Worm (Caenorhabditis elegans) whole organism, young adult: ENCODE data around the gene F44F4.3.
A peak's percentile ranks its signal among the peaks of the same experiment; 100 is the strongest.

Source experiments
- B0336.3 ChIP-seq: fragments of 200-800 bp; sonication (Bioruptor generic); IDR thresholded peaks from 2 replicates; pipeline ENCODE4 v1.3.6; 2022; ENCODE audit warnings: missing genetic modification characterization, missing compliant biosample characterization
- C06A6.2 ChIP-seq: fragments of 200-800 bp; sonication (Bioruptor generic); conservative IDR thresholded peaks from 2 replicates; pipeline ENCODE4 v1.3.6; 2022; ENCODE audit warnings: missing genetic modification characterization, missing compliant biosample characterization
- F23B12.7 ChIP-seq: sonication (generic microtip); optimal IDR thresholded peaks from 2 replicates; lab custom pipeline; 2017; ENCODE audit warnings: missing genetic modification characterization, mild to moderate bottlenecking, missing compliant biosample characterization, antibody characterized with exemption, moderate library complexity; ENCODE audit not compliant: insufficient read depth
- F33H1.4 ChIP-seq: fragments of 200-800 bp; sonication (Bioruptor generic); IDR thresholded peaks from 2 replicates; pipeline ENCODE4 v1.3.6; 2022; ENCODE audit warnings: missing genetic modification reagents, missing genetic modification characterization, missing compliant biosample characterization
- K11D2.4 ChIP-seq: fragments of 200-800 bp; sonication (Bioruptor generic); IDR thresholded peaks from 2 replicates; pipeline ENCODE4 v1.3.6; 2022; ENCODE audit warnings: missing genetic modification reagents, missing genetic modification characterization, missing compliant biosample characterization
- Y53F4B.3 ChIP-seq: fragments of 200-800 bp; sonication (Bioruptor generic); IDR thresholded peaks from 2 replicates; pipeline ENCODE4 v1.3.6; 2022; ENCODE audit warnings: missing genetic modification reagents, missing genetic modification characterization, missing compliant biosample characterization
- Y53G8AR.9 ChIP-seq: fragments of 200-800 bp; sonication (Bioruptor generic); conservative IDR thresholded peaks from 2 replicates; pipeline ENCODE4 v1.3.6; 2022; ENCODE audit warnings: missing genetic modification reagents, missing genetic modification characterization, missing compliant biosample characterization
- Y95B8A.8 ChIP-seq: fragments of 200-800 bp; sonication (Bioruptor generic); IDR thresholded peaks from 2 replicates; pipeline ENCODE4 v1.3.6; 2022; ENCODE audit warnings: missing genetic modification reagents, missing genetic modification characterization, missing compliant biosample characterization
- aptf-2 ChIP-seq: fragments of 200-800 bp; sonication (Bioruptor generic); conservative IDR thresholded peaks from 2 replicates; pipeline ENCODE4 v1.3.6; 2022; ENCODE audit warnings: missing genetic modification reagents, missing genetic modification characterization, missing compliant biosample characterization
- attf-3 ChIP-seq: fragments of 200-800 bp; sonication (Bioruptor generic); conservative IDR thresholded peaks from 2 replicates; pipeline ENCODE4 v1.3.6; 2022; ENCODE audit warnings: missing genetic modification reagents, missing genetic modification characterization, missing compliant biosample characterization
- attf-5 ChIP-seq: fragments of 200-800 bp; sonication (Bioruptor generic); optimal IDR thresholded peaks from 2 replicates; lab custom pipeline; 2018; ENCODE audit warnings: mild to moderate bottlenecking, missing genetic modification characterization, missing compliant biosample characterization
- attf-6 ChIP-seq: fragments of 200-800 bp; sonication (Bioruptor generic); IDR thresholded peaks from 2 replicates; pipeline ENCODE4 v1.3.6; 2022; ENCODE audit warnings: missing genetic modification reagents, missing genetic modification characterization, missing compliant biosample characterization
- cebp-1 ChIP-seq, 2 experiments: fragments of 200-800 bp in 1 of 2; sonication (Bioruptor generic) in 1 of 2; sonication (generic microtip) in 1 of 2; IDR thresholded peaks in 1 of 2; optimal IDR thresholded peaks in 1 of 2; 2 replicates each; pipeline versions ENCODE4 v1.3.6 to Lab custom; 2017 to 2022; ENCODE audit warnings: missing compliant biosample characterization in 2 of 2, missing genetic modification characterization in 2 of 2, mild to moderate bottlenecking in 1 of 2, missing genetic modification reagents in 1 of 2, moderate library complexity in 1 of 2
- ceh-100 ChIP-seq: fragments of 200-800 bp; sonication (Bioruptor generic); IDR thresholded peaks from 2 replicates; pipeline ENCODE4 v1.3.6; 2022; ENCODE audit warnings: missing genetic modification reagents, missing genetic modification characterization, missing compliant biosample characterization
- ceh-27 ChIP-seq: fragments of 200-800 bp; sonication (Bioruptor generic); optimal IDR thresholded peaks from 2 replicates; lab custom pipeline; 2018; ENCODE audit warnings: mild to moderate bottlenecking, missing genetic modification characterization, moderate library complexity, missing compliant biosample characterization
- ceh-91 ChIP-seq: fragments of 200-800 bp; sonication (Bioruptor generic); IDR thresholded peaks from 2 replicates; pipeline ENCODE4 v1.3.6; 2022; ENCODE audit warnings: missing genetic modification reagents, missing genetic modification characterization, missing compliant biosample characterization
- die-1 ChIP-seq: sonication (generic microtip); optimal IDR thresholded peaks from 2 replicates; lab custom pipeline; 2016; ENCODE audit warnings: missing genotype, mild to moderate bottlenecking, missing genetic modification characterization, missing compliant biosample characterization
- dox-1 ChIP-seq: fragments of 200-800 bp; sonication (Bioruptor generic); IDR thresholded peaks from 2 replicates; pipeline ENCODE4 v1.3.6; 2022; ENCODE audit warnings: missing genetic modification reagents, missing genetic modification characterization, missing compliant biosample characterization
- dpff-1 ChIP-seq: sonication (generic microtip); optimal IDR thresholded peaks from 2 replicates; lab custom pipeline; 2017; ENCODE audit warnings: mild to moderate bottlenecking, missing genetic modification characterization, missing compliant biosample characterization
- dpl-1 ChIP-seq: fragments of 150-350 bp; optimal IDR thresholded peaks from 2 replicates; lab custom pipeline; 2014; ENCODE audit warnings: missing biosample characterization, missing genetic modification reagents, missing genetic modification characterization
- egrh-3 ChIP-seq: fragments of 200-800 bp; sonication (Bioruptor generic); IDR thresholded peaks from 2 replicates; pipeline ENCODE4 v1.3.6; 2022; ENCODE audit warnings: missing genetic modification reagents, missing genetic modification characterization, missing compliant biosample characterization
- him-1 ChIP-seq: sonication (generic microtip); optimal IDR thresholded peaks from 2 replicates; lab custom pipeline; 2016; ENCODE audit warnings: missing genotype, missing genetic modification reagents, missing genetic modification characterization, missing compliant biosample characterization
- hmg-1.2 ChIP-seq: fragments of 200-800 bp; sonication (Bioruptor generic); IDR thresholded peaks from 2 replicates; pipeline ENCODE4 v1.3.6; 2022; ENCODE audit warnings: missing genetic modification reagents, missing genetic modification characterization, missing compliant biosample characterization
- hrde-1 ChIP-seq: sonication (generic microtip); optimal IDR thresholded peaks from 2 replicates; lab custom pipeline; 2016; ENCODE audit warnings: missing genetic modification characterization, mild to moderate bottlenecking, missing compliant biosample characterization, moderate library complexity, missing genotype, missing genetic modification reagents, borderline replicate concordance
- lag-1 ChIP-seq: fragments of 200-800 bp; sonication (Bioruptor generic); IDR thresholded peaks from 2 replicates; pipeline ENCODE4 v1.3.6; 2022; ENCODE audit warnings: missing genetic modification reagents, missing genetic modification characterization, missing compliant biosample characterization
- lin-26 ChIP-seq: fragments of 200-800 bp; sonication (Bioruptor generic); IDR thresholded peaks from 2 replicates; pipeline ENCODE4 v1.3.6; 2022; ENCODE audit warnings: missing genetic modification reagents, missing genetic modification characterization, missing compliant biosample characterization
- lin-40 ChIP-seq: sonication (generic microtip); optimal IDR thresholded peaks from 2 replicates; lab custom pipeline; 2016; ENCODE audit warnings: missing genetic modification characterization, mild to moderate bottlenecking, missing compliant biosample characterization, missing genotype, missing genetic modification reagents
- lin-54 ChIP-seq: fragments of 200-800 bp; sonication (Bioruptor generic); optimal IDR thresholded peaks from 2 replicates; lab custom pipeline; 2018; ENCODE audit warnings: mild to moderate bottlenecking, missing genetic modification characterization, missing compliant biosample characterization
- madf-8 ChIP-seq: fragments of 200-800 bp; sonication (Bioruptor generic); conservative IDR thresholded peaks from 2 replicates; pipeline ENCODE4 v1.3.6; 2022; ENCODE audit warnings: missing genetic modification reagents, missing genetic modification characterization, missing compliant biosample characterization
- nfya-2 ChIP-seq: fragments of 200-800 bp; sonication (Bioruptor generic); IDR thresholded peaks from 2 replicates; pipeline ENCODE4 v1.3.6; 2022; ENCODE audit warnings: missing genetic modification reagents, missing genetic modification characterization, missing compliant biosample characterization
- nhr-179 ChIP-seq: sonication (generic microtip); optimal IDR thresholded peaks from 2 replicates; lab custom pipeline; 2016; ENCODE audit warnings: mild to moderate bottlenecking, missing genetic modification characterization, missing compliant biosample characterization
- nhr-27 ChIP-seq: fragments of 200-800 bp; sonication (Bioruptor generic); optimal IDR thresholded peaks from 2 replicates; lab custom pipeline; 2018; ENCODE audit warnings: mild to moderate bottlenecking, missing genetic modification characterization, moderate library complexity, missing compliant biosample characterization
- nhr-80 ChIP-seq: sonication (generic microtip); optimal IDR thresholded peaks from 2 replicates; lab custom pipeline; 2016; ENCODE audit warnings: missing genetic modification characterization, missing compliant biosample characterization
- pha-4 ChIP-seq: fragments of 150-350 bp; sonication (generic microtip); optimal IDR thresholded peaks from 2 replicates; lab custom pipeline; 2014; ENCODE audit warnings: missing biosample characterization, missing genetic modification reagents, missing genetic modification characterization
- rec-8 ChIP-seq, 2 experiments: sonication (generic microtip); optimal IDR thresholded peaks; 2 replicates each; lab custom pipeline; 2016; ENCODE audit warnings: mild to moderate bottlenecking in 2 of 2, missing genetic modification characterization in 2 of 2, missing genetic modification reagents in 2 of 2, missing genotype in 2 of 2, missing biosample characterization in 1 of 2, missing compliant biosample characterization in 1 of 2, moderate library complexity in 1 of 2
- sdz-38 ChIP-seq: sonication (generic microtip); optimal IDR thresholded peaks from 2 replicates; lab custom pipeline; 2016; ENCODE audit warnings: missing genotype, missing genetic modification characterization, missing compliant biosample characterization
- snpc-3.4 ChIP-seq: sonication (generic microtip); optimal IDR thresholded peaks from 2 replicates; lab custom pipeline; 2017; ENCODE audit warnings: missing genetic modification characterization, mild to moderate bottlenecking, missing compliant biosample characterization, antibody characterized with exemption, moderate library complexity, missing genotype, missing genetic modification reagents
- somi-1 ChIP-seq: fragments of 200-800 bp; sonication (Bioruptor generic); optimal IDR thresholded peaks from 2 replicates; lab custom pipeline; 2018; ENCODE audit warnings: mild to moderate bottlenecking, missing genetic modification characterization, missing compliant biosample characterization
- sptf-2 ChIP-seq: fragments of 200-800 bp; sonication (Bioruptor generic); optimal IDR thresholded peaks from 2 replicates; lab custom pipeline; 2018; ENCODE audit warnings: mild to moderate bottlenecking, missing genetic modification characterization, missing compliant biosample characterization
- xnd-1 ChIP-seq: sonication (generic microtip); optimal IDR thresholded peaks from 2 replicates; lab custom pipeline; 2016; ENCODE audit warnings: missing genotype, missing genetic modification reagents, missing genetic modification characterization, missing compliant biosample characterization
- zim-3 ChIP-seq: sonication (generic microtip); optimal IDR thresholded peaks from 2 replicates; lab custom pipeline; 2017; ENCODE audit warnings: mild to moderate bottlenecking, missing genetic modification characterization, moderate library complexity, missing compliant biosample characterization
- ztf-3 ChIP-seq: fragments of 200-800 bp; sonication (Bioruptor generic); optimal IDR thresholded peaks from 2 replicates; lab custom pipeline; 2018; ENCODE audit warnings: mild to moderate bottlenecking, missing genetic modification characterization, missing compliant biosample characterization
- ztf-6 ChIP-seq: fragments of 200-800 bp; sonication (Bioruptor generic); IDR thresholded peaks from 2 replicates; pipeline ENCODE4 v1.3.6; 2022; ENCODE audit warnings: missing genetic modification reagents, missing genetic modification characterization, missing compliant biosample characterization

F44F4.3 gene

DNA sequence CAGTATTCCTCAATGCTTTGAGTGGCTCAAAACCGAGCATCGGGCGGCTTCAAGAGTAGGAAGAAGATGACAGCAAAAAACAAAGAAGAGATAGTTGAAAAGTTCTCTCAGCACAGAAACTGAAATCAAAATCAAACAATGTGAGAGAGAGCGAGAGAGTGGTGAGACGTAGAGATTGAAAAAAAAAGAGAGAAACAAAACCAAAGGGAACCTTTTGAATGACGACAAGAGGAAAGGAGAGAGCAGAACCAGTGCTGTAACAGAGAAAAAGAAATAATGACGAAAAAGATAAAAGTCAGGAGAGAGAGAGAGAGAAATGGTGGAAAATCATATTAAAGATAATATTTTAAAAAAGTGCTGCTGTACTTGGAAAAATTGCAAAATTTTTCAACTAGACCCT lies 18.5 kb downstream of the F44F4.3 start:
- TF ChIP-seq ceh-100 (GFP tag; lab: Robert Waterston, UW): no peak
- TF ChIP-seq cebp-1 (GFP tag; IDR thresholded peaks at IDR 0.05; lab: Robert Waterston, UW): no peak
- TF ChIP-seq cebp-1 (tag; optimal IDR thresholded peaks at IDR 0.05; lab: Kevin White, UChicago): peak; percentile 56
- TF ChIP-seq B0336.3 (GFP tag; lab: Robert Waterston, UW): 0 out of 2 replicates have a peak, but pooled peaks have one; percentile 17
- no peak for TF ChIP-seq F23B12.7 (tag; lab: Kevin White, UChicago)
- TF ChIP-seq somi-1 (GFP tag; lab: Kevin White, UChicago): no peak
- TF ChIP-seq lin-54 (GFP tag; lab: Kevin White, UChicago): peak; percentile 20
- TF ChIP-seq nhr-80 (tag; lab: Kevin White, UChicago): peak; percentile 56
- TF ChIP-seq hmg-1.2: peak; percentile 19; the same call in 1 of the 2 replicates
- no peak for TF ChIP-seq die-1 (tag; lab: Kevin White, UChicago)
- TF ChIP-seq pha-4: no peak
- TF ChIP-seq F33H1.4 (GFP tag; lab: Robert Waterston, UW): peak; percentile 10; the same call in 1 of the 2 replicates
- TF ChIP-seq dox-1: no peak
- no peak for TF ChIP-seq lag-1 (GFP tag; lab: Robert Waterston, UW)

DNA sequence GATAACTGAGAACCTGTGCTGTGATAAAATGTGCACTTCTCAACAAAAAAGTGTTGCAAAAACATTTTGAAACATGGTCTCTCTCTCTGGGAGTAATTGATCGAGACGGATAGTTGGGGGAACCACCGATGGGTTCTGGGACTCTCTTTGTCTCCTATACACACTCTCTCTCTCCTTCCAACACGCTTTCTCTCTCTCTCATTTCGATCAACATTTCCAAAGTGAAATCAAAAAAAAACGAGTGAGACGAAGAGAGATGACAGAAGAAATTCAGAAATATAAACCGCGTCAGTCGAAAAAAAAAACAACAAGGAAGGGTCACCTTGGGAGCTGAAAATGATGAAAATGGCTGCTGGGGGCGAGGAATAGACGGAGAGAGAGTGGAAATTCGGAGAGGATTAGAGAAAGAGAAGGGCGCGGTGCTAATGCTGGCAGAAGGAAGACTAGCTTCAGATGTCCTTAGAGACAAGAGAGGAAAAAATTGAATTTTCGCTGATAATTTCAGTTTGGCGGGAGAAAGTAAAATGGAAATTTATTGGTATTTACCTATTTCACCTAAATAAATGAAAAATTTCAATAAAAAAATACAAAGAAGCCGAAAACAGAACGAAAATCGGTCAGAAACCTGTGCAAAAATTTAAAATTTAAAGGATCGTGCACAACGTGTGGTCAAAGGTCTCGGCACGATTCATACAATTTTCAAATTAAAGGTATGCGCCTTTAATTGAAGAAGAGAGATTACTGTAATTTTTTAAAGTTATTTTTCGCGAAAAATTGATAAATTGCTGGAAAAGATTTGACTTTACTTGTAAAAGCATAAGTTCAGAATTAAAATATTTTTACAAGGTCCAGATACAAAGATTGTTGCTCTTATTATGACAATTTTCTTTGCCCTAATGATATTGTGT lies 22.7 kb downstream of the F44F4.3 start:
- TF ChIP-seq nhr-179 (tag; lab: Kevin White, UChicago): no peak
- TF ChIP-seq sdz-38 (tag; lab: Kevin White, UChicago): no peak
- no peak for TF ChIP-seq nhr-27 (tag; lab: Kevin White, UChicago)
- no peak for TF ChIP-seq zim-3
- TF ChIP-seq K11D2.4: no peak
- TF ChIP-seq Y53G8AR.9 (GFP tag; lab: Robert Waterston, UW): no peak
- TF ChIP-seq egrh-3 (GFP tag; lab: Robert Waterston, UW): no peak
- TF ChIP-seq attf-5 (GFP tag; lab: Kevin White, UChicago): no peak
- TF ChIP-seq xnd-1 (tag; lab: Kevin White, UChicago): peak; percentile 77
- TF ChIP-seq attf-6 (GFP tag; lab: Robert Waterston, UW): no peak
- TF ChIP-seq ztf-6: no peak
- TF ChIP-seq B0336.3 (GFP tag; lab: Robert Waterston, UW): no peak
- no peak for TF ChIP-seq cebp-1 (GFP tag; IDR thresholded peaks at IDR 0.05; lab: Robert Waterston, UW)
- no peak for TF ChIP-seq cebp-1 (tag; optimal IDR thresholded peaks at IDR 0.05; lab: Kevin White, UChicago)
- TF ChIP-seq ztf-3 (GFP tag; lab: Kevin White, UChicago): no peak
- no peak for TF ChIP-seq hrde-1 (tag; lab: Kevin White, UChicago)
- no peak for TF ChIP-seq him-1 (tag; lab: Kevin White, UChicago)
- no peak for TF ChIP-seq attf-3 (GFP tag; lab: Robert Waterston, UW)
- no peak for TF ChIP-seq aptf-2 (GFP tag; lab: Robert Waterston, UW)
- TF ChIP-seq lin-54 (GFP tag; lab: Kevin White, UChicago): no peak
- no peak for TF ChIP-seq sptf-2 (GFP tag; lab: Kevin White, UChicago)
- TF ChIP-seq ceh-100 (GFP tag; lab: Robert Waterston, UW): no peak
- 0 out of 2 replicates have a peak, but pooled peaks have one; percentile 40 for TF ChIP-seq ceh-91 (GFP tag; lab: Robert Waterston, UW)
- no peak for TF ChIP-seq nfya-2 (GFP tag; lab: Robert Waterston, UW)
- peak; percentile 35; the same call in 1 of the 2 replicates for TF ChIP-seq Y95B8A.8 (GFP tag; lab: Robert Waterston, UW)
- no peak for TF ChIP-seq dpff-1 (tag; lab: Kevin White, UChicago)
- TF ChIP-seq lin-40 (tag; lab: Kevin White, UChicago): peak; percentile 4
- TF ChIP-seq madf-8 (GFP tag; lab: Robert Waterston, UW): peak; percentile 57
- peak; percentile 54 for TF ChIP-seq snpc-3.4 (tag; lab: Kevin White, UChicago)
- peak; percentile 16 for TF ChIP-seq dpl-1 (GFP tag; lab: Kevin White, UChicago)
- TF ChIP-seq rec-8 (tag; optimal IDR thresholded peaks at IDR 0.05; lab: Kevin White, UChicago): no peak
- no peak for TF ChIP-seq Y53F4B.3
- TF ChIP-seq nhr-80 (tag; lab: Kevin White, UChicago): no peak
- peak; percentile 87 for TF ChIP-seq F33H1.4 (GFP tag; lab: Robert Waterston, UW)
- no peak for TF ChIP-seq C06A6.2
- no peak for TF ChIP-seq lin-26 (GFP tag; lab: Robert Waterston, UW)
- no peak for TF ChIP-seq ceh-27 (GFP tag; lab: Kevin White, UChicago)
